Fruit fly (Drosophila melanogaster) whole organism, embryonic: Measurements from ENCODE around the gene CG11986.

Source experiments
- Aef1 ChIP-seq: fragments of 200-800 bp; sonication (Bioruptor generic); IDR thresholded peaks from 3 replicates; pipeline ENCODE4 v1.3.6; 2022; ENCODE audit warnings: missing biosample characterization, missing genetic modification characterization
- CG10267 ChIP-seq: fragments of 200-800 bp; sonication (Bioruptor generic); optimal IDR thresholded peaks from 2 replicates; lab custom pipeline; 2018; ENCODE audit warnings: missing biosample characterization, mild to moderate bottlenecking, missing genetic modification characterization, moderate library complexity
- CG10431 ChIP-seq: fragments of 200-800 bp; sonication (Bioruptor generic); optimal IDR thresholded peaks from 3 replicates; lab custom pipeline; 2018; ENCODE audit warnings: missing biosample characterization, mild to moderate bottlenecking, missing genetic modification characterization
- CG10565 ChIP-seq: fragments of 200-800 bp; sonication (Bioruptor generic); optimal IDR thresholded peaks from 3 replicates; lab custom pipeline; 2016; ENCODE audit warnings: missing biosample characterization, mild to moderate bottlenecking, missing genetic modification characterization
- CG11247 ChIP-seq: fragments of 200-800 bp; sonication (Bioruptor generic); IDR thresholded peaks from 2 replicates; pipeline ENCODE4 v1.3.6; 2022; ENCODE audit warnings: missing biosample characterization, missing genetic modification characterization
- CG11695 ChIP-seq: fragments of 200-800 bp; sonication (Bioruptor generic); IDR thresholded peaks from 3 replicates; pipeline ENCODE4 v1.3.6; 2022; ENCODE audit warnings: missing biosample characterization, missing genetic modification characterization
- CG1233 ChIP-seq: fragments of 200-800 bp; sonication (Bioruptor generic); optimal IDR thresholded peaks from 4 replicates; lab custom pipeline; 2018; ENCODE audit warnings: missing biosample characterization, mild to moderate bottlenecking, missing genetic modification characterization
- CG12391 ChIP-seq: fragments of 200-800 bp; sonication (Bioruptor generic); optimal IDR thresholded peaks from 3 replicates; lab custom pipeline; 2018; ENCODE audit warnings: missing biosample characterization, mild to moderate bottlenecking, missing genetic modification characterization, moderate library complexity
- CG13424 ChIP-seq: fragments of 200-800 bp; sonication (Bioruptor generic); optimal IDR thresholded peaks from 2 replicates; lab custom pipeline; 2019; ENCODE audit warnings: missing biosample characterization, mild to moderate bottlenecking, missing genetic modification characterization, moderate library complexity
- CG30431 ChIP-seq: fragments of 200-800 bp; sonication (Bioruptor generic); optimal IDR thresholded peaks from 2 replicates; lab custom pipeline; 2017; ENCODE audit warnings: missing biosample characterization, missing genetic modification characterization
- CG3065 ChIP-seq: fragments of 200-800 bp; sonication (Bioruptor generic); optimal IDR thresholded peaks from 2 replicates; lab custom pipeline; 2016; ENCODE audit warnings: missing biosample characterization, missing genetic modification characterization
- CG3163 ChIP-seq: fragments of 200-800 bp; sonication (Bioruptor generic); optimal IDR thresholded peaks from 3 replicates; lab custom pipeline; 2016; ENCODE audit warnings: missing biosample characterization, missing genetic modification characterization
- CG32772 ChIP-seq: fragments of 200-800 bp; sonication (Bioruptor generic); IDR thresholded peaks from 2 replicates; pipeline ENCODE4 v1.3.6; 2022; ENCODE audit warnings: missing biosample characterization, missing genetic modification characterization
- CG3281 ChIP-seq: fragments of 200-800 bp; sonication (Bioruptor generic); optimal IDR thresholded peaks from 3 replicates; lab custom pipeline; 2017; ENCODE audit warnings: missing biosample characterization, mild to moderate bottlenecking, missing genetic modification characterization
- CG33557 ChIP-seq: fragments of 200-800 bp; sonication (Bioruptor generic); optimal IDR thresholded peaks from 2 replicates; lab custom pipeline; 2019; ENCODE audit warnings: missing biosample characterization, mild to moderate bottlenecking, missing genetic modification characterization, moderate library complexity
- CG7271 ChIP-seq: fragments of 200-800 bp; sonication (Bioruptor generic); optimal IDR thresholded peaks from 2 replicates; lab custom pipeline; 2018; ENCODE audit warnings: missing biosample characterization, mild to moderate bottlenecking, missing genetic modification characterization, moderate library complexity
- CG7839 ChIP-seq: fragments of 200-800 bp; sonication (Bioruptor generic); optimal IDR thresholded peaks from 3 replicates; lab custom pipeline; 2018; ENCODE audit warnings: missing biosample characterization, mild to moderate bottlenecking, missing genetic modification characterization, moderate library complexity
- CG7963 ChIP-seq: fragments of 200-800 bp; sonication (Bioruptor generic); IDR thresholded peaks from 3 replicates; pipeline ENCODE4 v1.3.6; 2022; ENCODE audit warnings: missing biosample characterization, missing genetic modification characterization; ENCODE audit not compliant: partially characterized antibody
- CG8359 ChIP-seq: fragments of 200-800 bp; sonication (Bioruptor generic); optimal IDR thresholded peaks from 2 replicates; lab custom pipeline; 2017; ENCODE audit warnings: missing biosample characterization, mild to moderate bottlenecking, missing genetic modification characterization, borderline replicate concordance
- CG8765 ChIP-seq: fragments of 200-800 bp; sonication (Bioruptor generic); IDR thresholded peaks from 2 replicates; pipeline ENCODE4 v1.3.6; 2022; ENCODE audit warnings: missing biosample characterization, missing genetic modification characterization
- CHES-1-like ChIP-seq: fragments of 200-800 bp; sonication (Bioruptor generic); optimal IDR thresholded peaks from 2 replicates; lab custom pipeline; 2016; ENCODE audit warnings: missing biosample characterization, missing genetic modification characterization
- Camta ChIP-seq: fragments of 200-800 bp; sonication (Bioruptor generic); optimal IDR thresholded peaks from 2 replicates; lab custom pipeline; 2016; ENCODE audit warnings: missing biosample characterization, missing genetic modification characterization
- Dfd ChIP-seq, 2 experiments: fragments of >200 bp; optimal IDR thresholded peaks; 2 replicates each; lab custom pipeline; 2017; ENCODE audit warnings: missing biosample characterization in 2 of 2, missing genetic modification characterization in 2 of 2
- HLH54F ChIP-seq: fragments of 200-800 bp; sonication (Bioruptor generic); optimal IDR thresholded peaks from 3 replicates; lab custom pipeline; 2016; ENCODE audit warnings: missing biosample characterization, missing genetic modification characterization
- HLHmδ ChIP-seq: fragments of 200-800 bp; sonication (Bioruptor generic); optimal IDR thresholded peaks from 2 replicates; lab custom pipeline; 2018; ENCODE audit warnings: missing biosample characterization, mild to moderate bottlenecking, missing genetic modification characterization, moderate library complexity
- Hand ChIP-seq: fragments of 200-800 bp; sonication (Bioruptor generic); optimal IDR thresholded peaks from 2 replicates; lab custom pipeline; 2017; ENCODE audit warnings: mild to moderate bottlenecking, missing biosample characterization, missing genetic modification reagents, missing genetic modification characterization
- MESR4 ChIP-seq: fragments of 200-800 bp; sonication (Bioruptor generic); optimal IDR thresholded peaks from 2 replicates; lab custom pipeline; 2018; ENCODE audit warnings: missing biosample characterization, mild to moderate bottlenecking, missing genetic modification characterization, moderate library complexity
- Poxn ChIP-seq: fragments of 200-800 bp; sonication (Bioruptor generic); IDR thresholded peaks from 2 replicates; pipeline ENCODE4 v1.3.6; 2022; ENCODE audit warnings: missing biosample characterization, missing genetic modification characterization
- Rx ChIP-seq: fragments of 200-800 bp; sonication (Bioruptor generic); IDR thresholded peaks from 2 replicates; pipeline ENCODE4 v1.3.6; 2022; ENCODE audit warnings: missing biosample characterization, missing genetic modification characterization
- YL-1 ChIP-seq: fragments of 200-800 bp; sonication (Bioruptor generic); optimal IDR thresholded peaks from 3 replicates; lab custom pipeline; 2017; ENCODE audit warnings: missing biosample characterization, mild to moderate bottlenecking, missing genetic modification characterization
- amos ChIP-seq: fragments of 200-800 bp; sonication (Bioruptor generic); IDR thresholded peaks from 2 replicates; pipeline ENCODE4 v1.3.6; 2022; ENCODE audit warnings: missing biosample characterization, missing genetic modification characterization; ENCODE audit not compliant: partially characterized antibody
- ase ChIP-seq: fragments of 200-800 bp; sonication (Bioruptor generic); IDR thresholded peaks from 3 replicates; pipeline ENCODE4 v1.3.6; 2022; ENCODE audit warnings: missing biosample characterization, missing genetic modification characterization
- btn ChIP-seq: fragments of 200-800 bp; sonication (Bioruptor generic); optimal IDR thresholded peaks from 2 replicates; lab custom pipeline; 2016; ENCODE audit warnings: missing biosample characterization, missing genetic modification characterization
- dimm ChIP-seq: fragments of 200-800 bp; sonication (Bioruptor generic); IDR thresholded peaks from 2 replicates; pipeline ENCODE4 v1.3.6; 2022; ENCODE audit warnings: missing biosample characterization, missing genetic modification characterization
- dmrt11E ChIP-seq: fragments of 200-800 bp; sonication (Bioruptor generic); optimal IDR thresholded peaks from 3 replicates; lab custom pipeline; 2018; ENCODE audit warnings: missing biosample characterization, mild to moderate bottlenecking, missing genetic modification characterization, moderate library complexity
- gce ChIP-seq: fragments of 200-800 bp; sonication (Bioruptor generic); IDR thresholded peaks from 3 replicates; pipeline ENCODE4 v1.3.6; 2022; ENCODE audit warnings: missing biosample characterization, missing genetic modification characterization
- gcm ChIP-seq: fragments of 200-800 bp; sonication (Bioruptor generic); optimal IDR thresholded peaks from 2 replicates; lab custom pipeline; 2019; ENCODE audit warnings: missing biosample characterization, mild to moderate bottlenecking, missing genetic modification characterization, moderate library complexity
- gsb ChIP-seq: fragments of 200-800 bp; sonication (Bioruptor generic); IDR thresholded peaks from 2 replicates; pipeline ENCODE4 v1.3.6; 2022; ENCODE audit warnings: missing biosample characterization, missing genetic modification characterization
- gt ChIP-seq: fragments of 200-800 bp; sonication (Bioruptor generic); IDR thresholded peaks from 2 replicates; pipeline ENCODE4 v1.3.6; 2022; ENCODE audit warnings: missing biosample characterization, missing genetic modification characterization
- ham ChIP-seq: fragments of 200-800 bp; sonication (Bioruptor generic); IDR thresholded peaks from 2 replicates; pipeline ENCODE4 v1.3.6; 2022; ENCODE audit warnings: missing biosample characterization, missing genetic modification characterization
- hb ChIP-seq: fragments of 200-800 bp; sonication (Bioruptor generic); IDR thresholded peaks from 3 replicates; pipeline ENCODE4 v1.3.6; 2022; ENCODE audit warnings: missing biosample characterization, missing genetic modification characterization; ENCODE audit not compliant: partially characterized antibody
- kni ChIP-seq: fragments of 200-800 bp; sonication (Bioruptor generic); optimal IDR thresholded peaks from 3 replicates; lab custom pipeline; 2017; ENCODE audit warnings: mild to moderate bottlenecking, missing biosample characterization, missing genetic modification reagents, missing genetic modification characterization
- luna ChIP-seq: fragments of 200-800 bp; sonication (Bioruptor generic); optimal IDR thresholded peaks from 2 replicates; lab custom pipeline; 2016; ENCODE audit warnings: missing biosample characterization, missing genetic modification characterization
- nmo ChIP-seq: fragments of 200-800 bp; sonication (Bioruptor generic); optimal IDR thresholded peaks from 2 replicates; lab custom pipeline; 2018; ENCODE audit warnings: missing biosample characterization, mild to moderate bottlenecking, missing genetic modification characterization, moderate library complexity
- odd ChIP-seq: fragments of 200-800 bp; sonication (Bioruptor generic); optimal IDR thresholded peaks from 2 replicates; lab custom pipeline; 2017; ENCODE audit warnings: missing biosample characterization, mild to moderate bottlenecking, missing genetic modification characterization
- pho ChIP-seq: fragments of 200-800 bp; sonication (Bioruptor generic); optimal IDR thresholded peaks from 2 replicates; lab custom pipeline; 2016; ENCODE audit warnings: missing biosample characterization, missing genetic modification characterization
- pros ChIP-seq: fragments of 200-800 bp; sonication (Bioruptor generic); optimal IDR thresholded peaks from 3 replicates; lab custom pipeline; 2019; ENCODE audit warnings: missing biosample characterization, mild to moderate bottlenecking, missing genetic modification characterization, moderate library complexity
- salm ChIP-seq: fragments of 200-800 bp; sonication (Bioruptor generic); optimal IDR thresholded peaks from 2 replicates; lab custom pipeline; 2018; ENCODE audit warnings: missing biosample characterization, mild to moderate bottlenecking, missing genetic modification characterization
- sob ChIP-seq: fragments of 200-800 bp; sonication (Bioruptor generic); IDR thresholded peaks from 2 replicates; pipeline ENCODE4 v1.3.6; 2022; ENCODE audit warnings: missing biosample characterization, missing genetic modification characterization
- tin ChIP-seq: fragments of 200-800 bp; sonication (Bioruptor generic); optimal IDR thresholded peaks from 3 replicates; lab custom pipeline; 2016; ENCODE audit warnings: missing biosample characterization, missing genetic modification characterization
- z ChIP-seq: fragments of 200-800 bp; sonication (Bioruptor generic); IDR thresholded peaks from 3 replicates; pipeline ENCODE4 v1.3.6; 2022; ENCODE audit warnings: missing biosample characterization, missing genetic modification characterization

The CG11986 gene

DNA sequence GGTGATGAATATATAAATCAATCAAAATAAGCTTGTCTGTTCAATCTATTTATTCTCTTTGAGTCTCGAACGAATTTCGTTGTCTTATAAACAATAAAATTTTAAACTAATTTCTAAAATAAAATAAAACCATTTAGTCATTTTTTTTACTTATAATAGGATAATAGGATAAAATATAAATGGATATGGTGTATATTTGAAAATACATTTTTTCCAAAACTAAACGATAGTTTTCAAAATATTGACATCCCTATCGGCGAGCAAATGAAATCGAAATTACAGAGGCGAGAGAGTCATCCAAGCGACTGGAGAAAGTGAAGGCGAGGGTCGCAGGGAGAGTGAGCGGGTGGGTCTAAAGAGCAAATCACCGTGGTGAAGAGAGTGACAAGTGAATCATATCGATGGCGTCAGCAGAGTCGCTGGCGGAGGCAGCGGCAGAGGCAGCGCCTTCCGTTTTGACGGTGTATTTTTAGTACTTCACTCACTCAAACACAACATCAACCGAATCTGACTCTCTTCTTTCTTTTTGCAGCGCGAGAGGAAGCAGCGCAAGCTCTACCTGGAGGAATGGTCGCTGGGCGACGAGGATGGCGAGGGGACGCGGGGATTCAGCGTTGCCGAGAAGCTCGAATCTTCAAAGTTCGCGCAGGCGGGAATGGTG, 42.3 kb downstream of the CG11986 start (continued):
- TF ChIP-seq HLH54F (GFP tag; lab: Kevin White, UChicago) (peak; percentile 66), CHES-1-like (GFP tag; lab: Kevin White, UChicago) (peak; percentile 61), CG12391 (peak; percentile 100), gcm (GFP tag; lab: Kevin White, UChicago) (peak; percentile 99), MESR4 (GFP tag; lab: Kevin White, UChicago) (peak; percentile 35), ham (GFP tag; lab: Robert Waterston, UW) (no peak), salm (tag; lab: Kevin White, UChicago) (peak; percentile 98), CG7839 (tag; lab: Kevin White, UChicago) (peak; percentile 98), CG10431 (GFP tag; lab: Kevin White, UChicago) (peak; percentile 96), CG1233 (GFP tag; lab: Kevin White, UChicago) (peak; percentile 98), CG3281 (GFP tag; lab: Kevin White, UChicago) (peak; percentile 98), Dfd (GFP tag; optimal IDR thresholded peaks at IDR 0.05; lab: Kevin White, UChicago) (no peak), CG10565 (GFP tag; lab: Kevin White, UChicago) (peak; percentile 20), amos (GFP tag; lab: Robert Waterston, UW) (no peak), HLHmδ (GFP tag; lab: Kevin White, UChicago) (peak; percentile 98), Camta (peak; percentile 39), nmo (GFP tag; lab: Kevin White, UChicago) (peak; percentile 99), Aef1 (GFP tag; lab: Robert Waterston, UW) (no peak), CG13424 (tag; lab: Kevin White, UChicago) (peak; percentile 99), pros (GFP tag; lab: Kevin White, UChicago) (peak; percentile 90), kni (GFP tag; lab: Kevin White, UChicago) (peak; percentile 96), z (no peak), dmrt11E (tag; lab: Kevin White, UChicago) (peak; percentile 98), Rx (no peak), pho (GFP tag; lab: Kevin White, UChicago) (peak; percentile 67), CG11695 (no peak), gsb (GFP tag; lab: Robert Waterston, UW) (no peak), gt (no peak), tin (GFP tag; lab: Kevin White, UChicago) (peak; percentile 92), CG7271 (tag; lab: Kevin White, UChicago) (peak; percentile 96), CG7963 (GFP tag; lab: Robert Waterston, UW) (no peak), CG32772 (GFP tag; lab: Robert Waterston, UW) (no peak), CG8765 (no peak), CG11247 (GFP tag; lab: Robert Waterston, UW) (no peak), luna (GFP tag; lab: Kevin White, UChicago) (no peak), Poxn (GFP tag; lab: Robert Waterston, UW) (no peak)

- no peak for TF ChIP-seq CG3065 (GFP tag; lab: Kevin White, UChicago)
- no peak for TF ChIP-seq dimm (GFP tag; lab: Robert Waterston, UW)
- no peak for TF ChIP-seq CG10267 (tag; lab: Kevin White, UChicago)
- 0 out of 3 replicates have a peak, but pooled peaks have one; percentile 24 for TF ChIP-seq ase (GFP tag; lab: Robert Waterston, UW)
- TF ChIP-seq hb = no peak
- TF ChIP-seq btn = no peak
- no peak for TF ChIP-seq YL-1 (GFP tag; lab: Kevin White, UChicago)
- no peak for TF ChIP-seq Hand
- peak; percentile 52; the same call in 1 of the 2 replicates for TF ChIP-seq sob (GFP tag; lab: Robert Waterston, UW)
- TF ChIP-seq CG33557 (GFP tag; lab: Kevin White, UChicago) = no peak
- no peak for TF ChIP-seq gce (GFP tag; lab: Robert Waterston, UW)
- no peak for TF ChIP-seq CG30431 (GFP tag; lab: Kevin White, UChicago)
- no peak for TF ChIP-seq CG3163 (GFP tag; lab: Kevin White, UChicago)
- TF ChIP-seq odd (GFP tag; lab: Kevin White, UChicago) = no peak
- TF ChIP-seq CG8359 = no peak
Observed at dm6 chr3R:9062756-9063155, 47.5 kb downstream of the CG11986 start.
